Worm (Caenorhabditis elegans) whole organism, L1 larva: ENCODE data around the gene semi-1.

ENCODE experiments used
- elt-2 ChIP-seq: sonication (generic microtip); optimal IDR thresholded peaks from 2 replicates; lab custom pipeline; 2016; ENCODE audit warnings: missing genetic modification characterization, mild to moderate bottlenecking, inconsistent platforms, missing compliant biosample characterization, missing genetic modification reagents
- elt-3 ChIP-seq, 6 experiments: fragments of 150-350 bp in 1 of 6; sonication (generic microtip); optimal IDR thresholded peaks; 2 replicates each; lab custom pipeline; 2017 to 2018; ENCODE audit warnings: missing biosample characterization in 6 of 6, missing genetic modification characterization in 6 of 6, inconsistent platforms in 1 of 6
- lin-15B ChIP-seq: fragments of 150-350 bp; sonication (generic microtip); optimal IDR thresholded peaks from 3 replicates; lab custom pipeline; 2014; ENCODE audit warnings: missing biosample characterization, missing genetic modification characterization
- nhr-11 ChIP-seq: fragments of 150-350 bp; optimal IDR thresholded peaks from 2 replicates; lab custom pipeline; 2014; ENCODE audit warnings: missing biosample characterization, missing genetic modification characterization
- nhr-77 ChIP-seq: fragments of 150-350 bp; optimal IDR thresholded peaks from 2 replicates; lab custom pipeline; 2014; ENCODE audit warnings: missing biosample characterization, missing genetic modification characterization
- pqm-1 ChIP-seq: sonication (generic microtip); optimal IDR thresholded peaks from 3 replicates; lab custom pipeline; 2017; ENCODE audit warnings: missing biosample characterization, missing genetic modification characterization
- tbx-2 ChIP-seq: sonication (generic microtip); optimal IDR thresholded peaks from 2 replicates; lab custom pipeline; 2016; ENCODE audit warnings: missing genetic modification characterization, missing compliant biosample characterization
- unc-30 ChIP-seq: sonication (generic microtip); optimal IDR thresholded peaks from 2 replicates; lab custom pipeline; 2017; ENCODE audit warnings: missing biosample characterization, missing genetic modification characterization
- unc-86 ChIP-seq: sonication (generic microtip); optimal IDR thresholded peaks from 2 replicates; lab custom pipeline; 2016; ENCODE audit warnings: missing genetic modification characterization, missing compliant biosample characterization

DNA sequence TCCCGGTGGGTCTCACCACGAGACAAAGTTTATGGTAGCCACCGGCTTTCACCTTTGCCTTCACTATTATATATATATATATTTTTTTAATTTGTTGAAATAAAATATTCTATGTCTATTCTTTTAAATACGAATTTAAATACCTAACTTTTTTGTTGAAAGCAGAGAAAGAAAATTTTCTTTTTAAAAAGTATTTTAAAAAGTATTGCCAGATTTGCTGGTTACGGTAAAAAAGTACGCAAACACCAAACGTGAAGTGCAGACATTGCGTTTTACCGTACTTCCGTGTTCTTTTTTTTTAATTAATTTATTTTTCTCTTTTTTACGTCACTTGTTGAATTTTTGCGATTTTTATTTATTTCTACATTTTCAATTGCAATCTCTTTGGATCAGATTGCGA, 45.0 kb upstream of the semi-1 start, which contains the start of gene C56A3.8:
- TF ChIP-seq tbx-2 (tag; lab: Kevin White, UChicago) (no peak), elt-2 (tag; lab: Kevin White, UChicago) (no peak), unc-86 (tag; lab: Kevin White, UChicago) (no peak), elt-3 (tag; optimal IDR thresholded peaks at IDR 0.05; lab: Kevin White, UChicago) (no peak), pqm-1 (tag; lab: Kevin White, UChicago) (no peak), lin-15B (tag; lab: Kevin White, UChicago) (no peak), nhr-11 (tag; lab: Kevin White, UChicago) (no peak), nhr-77 (tag; lab: Kevin White, UChicago) (no peak), unc-30 (tag; lab: Kevin White, UChicago) (no peak)
